Worm (Caenorhabditis elegans): ENCODE results near the gene srab-8.

DNA sequence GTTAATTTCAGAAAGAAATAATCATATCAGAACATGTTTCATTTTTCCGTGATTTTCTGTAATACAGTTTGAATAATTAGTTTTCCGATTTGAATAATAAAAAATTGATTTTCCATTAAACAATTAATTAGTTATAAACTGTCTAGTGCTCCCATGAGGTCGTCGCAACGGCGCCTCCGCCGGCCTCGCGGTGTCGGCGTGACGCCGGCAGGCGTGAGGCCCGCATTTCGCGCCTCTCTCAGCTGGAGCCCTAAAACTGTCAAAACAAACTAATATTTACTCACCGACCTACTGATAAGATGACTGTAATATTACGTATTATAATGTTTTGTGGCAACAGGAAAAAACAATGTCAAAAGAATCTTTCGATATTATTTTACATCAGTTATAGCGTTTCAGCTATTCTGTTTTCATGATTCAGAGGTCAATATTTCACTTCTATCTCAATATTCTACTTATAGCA is 42.9 kb upstream of the srab-8 start, which contains the start of gene F02C9.2:
- no peak for TF ChIP-seq C34F6.9 (tag; optimal IDR thresholded peaks at IDR 0.05)
- no peak for TF ChIP-seq sma-9 (GFP tag; optimal IDR thresholded peaks at IDR 0.05)
- no peak for TF ChIP-seq sma-9 (tag; optimal IDR thresholded peaks at IDR 0.05)
- no peak for TF ChIP-seq dmd-4 (tag; optimal IDR thresholded peaks at IDR 0.05)
- TF ChIP-seq nhr-77 (tag; optimal IDR thresholded peaks at IDR 0.05): no peak
- TF ChIP-seq nhr-6 (tag; optimal IDR thresholded peaks at IDR 0.05): no peak
- no peak for TF ChIP-seq mab-5 (tag; optimal IDR thresholded peaks at IDR 0.05)
- no peak for TF ChIP-seq ama-1 (optimal IDR thresholded peaks at IDR 0.05)
- no peak for TF ChIP-seq lin-13 (GFP tag; optimal IDR thresholded peaks at IDR 0.05)
- TF ChIP-seq fos-1 (tag; optimal IDR thresholded peaks at IDR 0.05): no peak
- no peak for TF ChIP-seq aly-2 (tag; optimal IDR thresholded peaks at IDR 0.05)

Measured in whole organism, L2 larva.